Worm (Caenorhabditis elegans): ENCODE results near the gene aagr-1.
"Not testable (repeated sequence)": the region's sequence is repeated elsewhere in the genome, so short reads cannot be mapped to it uniquely, and the experiment has no call there.

aagr-1 gene

ce11 chrIV:8352036-8352435 is 14.3 kb upstream of the aagr-1 start, which contains the start of gene F17E9.16:
Gene F17E9.16, plus strand, starts transcription at chrIV:8352336.
- not testable (repeated sequence) for TF ChIP-seq him-1, W03F9.2, dao-5 (tag; optimal IDR thresholded peaks at IDR 0.05)

- TF ChIP-seq dao-5 (tag; optimal IDR thresholded peaks at IDR 0.05): no peak
- no peak for TF ChIP-seq W03F9.2 (tag; optimal IDR thresholded peaks at IDR 0.05)
- no peak for TF ChIP-seq him-1 (tag; optimal IDR thresholded peaks at IDR 0.05)
These were observed 11.7 kb upstream of the aagr-1 start, which contains the start of gene F17E9.3 for ce11 chrIV:8354572-8354971. Gene F17E9.3, plus strand, starts transcription at chrIV:8354872.

ce11 chrIV:8355592-8355991 is 10.7 kb upstream of the aagr-1 start, which contains the start of the genes F17E9.2 and col-116:
Gene F17E9.2, plus strand, starts transcription at chrIV:8355892.
Gene col-116, plus strand, starts transcription at chrIV:8355906.
- TF ChIP-seq W03F9.2 (tag; optimal IDR thresholded peaks at IDR 0.05) (no peak), him-1 (tag; optimal IDR thresholded peaks at IDR 0.05) (no peak), dao-5 (tag; optimal IDR thresholded peaks at IDR 0.05) (no peak)

- TF ChIP-seq W03F9.2 (tag; optimal IDR thresholded peaks at IDR 0.05): no peak
- no peak for TF ChIP-seq him-1 (tag; optimal IDR thresholded peaks at IDR 0.05)
- TF ChIP-seq dao-5 (tag; optimal IDR thresholded peaks at IDR 0.05): no peak
These were observed 9.0 kb upstream of the aagr-1 start for ce11 chrIV:8357299-8357698.

- TF ChIP-seq him-1 (tag; optimal IDR thresholded peaks at IDR 0.05): no peak
These were observed 7.8 kb upstream of the aagr-1 start, which contains the start of gene D2096.13 for ce11 chrIV:8358492-8358891. Gene D2096.13, minus strand, starts transcription at chrIV:8358592.

- TF ChIP-seq W03F9.2 (tag; optimal IDR thresholded peaks at IDR 0.05): no peak
- TF ChIP-seq him-1 (tag; optimal IDR thresholded peaks at IDR 0.05): no peak
- no peak for TF ChIP-seq dao-5 (tag; optimal IDR thresholded peaks at IDR 0.05)
These were observed 6.5 kb upstream of the aagr-1 start, which contains the start of gene D2096.5 for ce11 chrIV:8359716-8360407. Gene D2096.5, minus strand, starts transcription at chrIV:8359766.

- TF ChIP-seq dao-5 (tag; optimal IDR thresholded peaks at IDR 0.05): no peak
These were observed 5.5 kb upstream of the aagr-1 start, which contains the start of gene sqv-1 for ce11 chrIV:8360817-8361216. Gene sqv-1, plus strand, starts transcription at chrIV:8361117.

- TF ChIP-seq him-1 (tag; optimal IDR thresholded peaks at IDR 0.05): no peak
- no peak for TF ChIP-seq W03F9.2 (tag; optimal IDR thresholded peaks at IDR 0.05)
- TF ChIP-seq dao-5 (tag; optimal IDR thresholded peaks at IDR 0.05): no peak
These were observed 3.2 kb upstream of the aagr-1 start, which contains the start of gene D2096.12 for ce11 chrIV:8363163-8363562. Gene D2096.12, plus strand, starts transcription at chrIV:8363463.

ce11 chrIV:8367887-8368286 is 1.6 kb downstream of the aagr-1 start:
- TF ChIP-seq dao-5 (tag; optimal IDR thresholded peaks at IDR 0.05) (no peak), W03F9.2 (tag; optimal IDR thresholded peaks at IDR 0.05) (no peak), him-1 (tag; optimal IDR thresholded peaks at IDR 0.05) (no peak)

- TF ChIP-seq dao-5 (tag; optimal IDR thresholded peaks at IDR 0.05) (no peak), him-1 (tag; optimal IDR thresholded peaks at IDR 0.05) (no peak), W03F9.2 (tag; optimal IDR thresholded peaks at IDR 0.05) (no peak)
These were observed 2.8 kb downstream of the aagr-1 start, which contains the start of gene D2096.6 for ce11 chrIV:8369135-8369534. Gene D2096.6, minus strand, starts transcription at chrIV:8369235.

ce11 chrIV:8375381-8375780 is 9.1 kb downstream of the aagr-1 start:
- peak; percentile 48 for TF ChIP-seq him-1 (tag; optimal IDR thresholded peaks at IDR 0.05)
- no peak for TF ChIP-seq dao-5 (tag; optimal IDR thresholded peaks at IDR 0.05)
- TF ChIP-seq W03F9.2 (tag; optimal IDR thresholded peaks at IDR 0.05): peak; percentile 70

- TF ChIP-seq W03F9.2 (tag; optimal IDR thresholded peaks at IDR 0.05) (no peak), dao-5 (tag; optimal IDR thresholded peaks at IDR 0.05) (no peak), him-1 (tag; optimal IDR thresholded peaks at IDR 0.05) (no peak)
These were observed 10.6 kb downstream of the aagr-1 start for ce11 chrIV:8376923-8377322.

- TF ChIP-seq him-1 (tag; optimal IDR thresholded peaks at IDR 0.05) (no peak), W03F9.2 (tag; optimal IDR thresholded peaks at IDR 0.05) (no peak), dao-5 (tag; optimal IDR thresholded peaks at IDR 0.05) (peak; percentile 26)
These were observed 11.2 kb downstream of the aagr-1 start, which contains the start of gene D2096.7 for ce11 chrIV:8377501-8377900. Gene D2096.7, minus strand, starts transcription at chrIV:8377630.

- TF ChIP-seq dao-5 (tag; optimal IDR thresholded peaks at IDR 0.05): no peak
- no peak for TF ChIP-seq W03F9.2 (tag; optimal IDR thresholded peaks at IDR 0.05)
- no peak for TF ChIP-seq him-1 (tag; optimal IDR thresholded peaks at IDR 0.05)
These were observed 12.0 kb downstream of the aagr-1 start for ce11 chrIV:8378280-8378679.
